Fruit fly (Drosophila melanogaster): ENCODE data around the gene Cds.
A peak's percentile ranks its signal among the peaks of the same experiment; 100 is the strongest.

Cds gene

DNA sequence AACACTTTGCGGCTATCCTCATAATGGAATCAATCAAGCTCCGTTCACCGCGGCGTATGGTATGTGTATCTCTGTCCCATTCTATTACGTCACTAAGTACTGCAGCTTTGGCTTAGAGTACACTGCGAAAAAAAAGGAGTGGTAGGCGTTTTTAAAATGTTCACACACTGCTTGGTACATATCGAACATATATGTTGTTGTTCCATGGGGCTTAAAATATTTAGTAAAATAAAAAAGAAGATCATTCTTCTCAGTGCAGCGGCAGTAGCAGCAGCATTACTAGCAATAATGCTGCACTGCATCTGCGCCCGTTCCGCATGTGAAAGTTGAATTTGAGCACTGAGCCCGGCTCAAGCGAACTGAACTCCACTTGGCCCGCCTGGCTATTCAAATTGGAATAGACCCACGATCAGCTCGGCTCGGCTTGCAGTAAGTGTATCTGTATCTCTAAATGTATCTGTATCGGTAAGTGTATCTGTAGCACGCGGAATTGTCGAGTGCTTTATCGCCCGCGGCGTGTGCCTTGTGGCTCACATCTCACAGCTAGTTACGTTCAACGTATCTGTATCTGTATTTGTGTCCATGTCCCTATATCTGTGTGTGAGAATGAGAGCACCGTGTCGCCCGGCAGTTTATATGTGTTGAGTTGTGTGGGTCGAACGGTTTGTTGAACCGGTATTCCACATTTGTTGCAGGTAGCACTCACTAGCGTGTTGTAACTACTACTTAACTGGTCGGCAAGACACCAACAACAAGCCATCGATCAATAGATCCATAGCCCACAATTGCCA lies 25.8 kb downstream of the Cds start:
- TF ChIP-seq CG33017 (tag; optimal IDR thresholded peaks at IDR 0.05) (no peak), CG7045 (GFP tag; optimal IDR thresholded peaks at IDR 0.05) (peak; percentile 75), tj (GFP tag; optimal IDR thresholded peaks at IDR 0.05) (peak; percentile 16), Mnt (GFP tag; optimal IDR thresholded peaks at IDR 0.05) (no peak), kay (GFP tag; ENCODE audit: borderline replicate concordance) (peak; percentile 4), CG5204 (GFP tag; optimal IDR thresholded peaks at IDR 0.05) (peak; percentile 61)

DNA sequence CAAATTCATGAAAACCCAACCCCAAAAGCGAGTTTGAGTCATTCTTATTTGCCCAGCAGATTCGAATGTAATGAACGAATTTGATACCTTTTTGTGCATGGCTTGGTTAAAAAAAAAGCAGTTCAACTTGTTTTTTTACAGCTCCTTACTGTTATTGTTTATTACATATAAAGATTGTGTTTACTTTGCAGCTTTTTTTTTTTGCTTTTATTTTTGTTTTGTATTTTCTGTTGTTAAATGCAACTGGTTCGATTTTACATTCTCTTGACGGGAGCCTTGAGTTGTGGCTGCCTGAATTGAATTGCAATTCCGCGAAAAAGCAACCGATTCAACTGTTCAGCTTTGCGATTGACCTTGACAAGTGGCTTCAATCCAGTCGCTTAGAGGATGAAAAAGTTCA lies 27.0 kb downstream of the Cds start:
- TF ChIP-seq tj (GFP tag; optimal IDR thresholded peaks at IDR 0.05) (peak; percentile 76), CG1620 (GFP tag; optimal IDR thresholded peaks at IDR 0.05) (no peak)

DNA sequence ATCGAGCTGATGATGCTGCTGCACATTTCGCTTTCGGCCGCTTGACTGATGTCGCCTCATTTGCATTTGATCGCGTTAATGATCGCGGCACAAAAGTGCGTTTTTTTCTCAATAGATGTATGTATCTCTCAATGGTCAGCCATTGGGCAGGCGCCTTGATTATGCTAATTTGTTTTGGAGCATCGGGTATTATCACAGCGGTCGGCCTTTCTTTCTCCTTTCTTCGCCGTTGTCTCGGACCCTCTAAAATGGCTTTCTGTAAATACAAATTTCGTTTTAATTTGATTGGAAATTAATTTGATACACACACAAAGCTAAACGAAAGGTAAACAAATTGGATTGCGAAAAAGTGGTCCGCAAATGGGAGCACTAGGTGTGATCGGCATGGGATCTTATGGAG lies 27.8 kb downstream of the Cds start:
- TF ChIP-seq toe (GFP tag; optimal IDR thresholded peaks at IDR 0.05) (no peak), CG1620 (GFP tag; optimal IDR thresholded peaks at IDR 0.05) (no peak), CG7045 (GFP tag; optimal IDR thresholded peaks at IDR 0.05) (no peak), Hr96 (GFP tag; optimal IDR thresholded peaks at IDR 0.05) (no peak), cic (GFP tag; optimal IDR thresholded peaks at IDR 0.05) (no peak), Crg-1 (GFP tag; optimal IDR thresholded peaks at IDR 0.05) (no peak), CG5204 (GFP tag; optimal IDR thresholded peaks at IDR 0.05) (no peak), CG7101 (tag; optimal IDR thresholded peaks at IDR 0.05) (no peak), CG12768 (GFP tag; optimal IDR thresholded peaks at IDR 0.05) (no peak), Clk (GFP tag; optimal IDR thresholded peaks at IDR 0.05) (no peak), ovo (GFP tag; optimal IDR thresholded peaks at IDR 0.05) (no peak), cnc (optimal IDR thresholded peaks at IDR 0.05) (no peak), bab1 (GFP tag; optimal IDR thresholded peaks at IDR 0.05) (no peak), CG11617 (GFP tag; optimal IDR thresholded peaks at IDR 0.05) (no peak)

DNA sequence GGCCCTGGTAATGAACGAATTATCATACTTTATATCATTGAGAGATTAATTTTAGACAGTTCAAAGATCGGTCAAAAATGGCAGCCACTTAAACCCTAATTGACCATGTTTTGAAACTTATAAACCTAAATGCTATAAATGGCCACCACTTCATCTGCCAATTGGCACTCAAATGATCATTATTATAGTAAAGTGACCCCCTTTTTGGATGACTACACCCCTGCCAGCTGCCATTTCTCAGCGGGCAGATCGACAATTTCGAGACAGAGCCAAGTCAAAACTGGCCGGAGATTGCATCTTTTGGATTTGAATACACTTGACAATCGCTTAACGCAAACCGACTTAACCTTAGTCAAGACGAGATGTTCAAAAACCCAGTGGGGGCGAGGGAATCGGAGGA lies 28.6 kb downstream of the Cds start:
- TF ChIP-seq Clk (GFP tag; optimal IDR thresholded peaks at IDR 0.05) (no peak), CG5204 (GFP tag; optimal IDR thresholded peaks at IDR 0.05) (no peak), kay (GFP tag; ENCODE audit: borderline replicate concordance) (no peak), tj (GFP tag; optimal IDR thresholded peaks at IDR 0.05) (no peak), cnc (optimal IDR thresholded peaks at IDR 0.05) (no peak), CG33017 (tag; optimal IDR thresholded peaks at IDR 0.05) (no peak), cic (GFP tag; optimal IDR thresholded peaks at IDR 0.05) (no peak), Hr96 (GFP tag; optimal IDR thresholded peaks at IDR 0.05) (no peak), CG7101 (tag; optimal IDR thresholded peaks at IDR 0.05) (no peak), CG1620 (GFP tag; optimal IDR thresholded peaks at IDR 0.05) (no peak), CG11617 (GFP tag; optimal IDR thresholded peaks at IDR 0.05) (no peak), toe (GFP tag; optimal IDR thresholded peaks at IDR 0.05) (no peak), pad (GFP tag; optimal IDR thresholded peaks at IDR 0.05) (no peak), bab1 (GFP tag; optimal IDR thresholded peaks at IDR 0.05) (no peak), CG7045 (GFP tag; optimal IDR thresholded peaks at IDR 0.05) (no peak)

DNA sequence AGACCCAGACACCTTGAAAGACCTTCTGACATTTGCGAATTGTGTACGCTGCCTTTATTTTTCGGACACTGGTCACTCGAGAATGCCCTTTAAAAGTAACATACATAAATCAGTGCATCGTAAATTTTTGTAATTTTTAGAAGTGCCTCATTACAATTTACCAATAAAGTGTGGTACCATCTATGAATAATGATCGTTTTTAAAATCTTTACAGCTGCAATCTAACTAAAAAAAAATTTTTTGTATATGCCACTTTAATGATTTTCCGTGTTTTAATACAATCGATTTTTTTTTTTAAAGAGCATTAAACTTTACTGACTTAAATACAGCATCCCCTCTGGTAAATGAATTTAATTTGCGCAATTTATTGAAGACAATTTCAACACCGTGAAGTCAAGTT lies 29.5 kb downstream of the Cds start:
- no peak for TF ChIP-seq CG33017 (tag; optimal IDR thresholded peaks at IDR 0.05)
- no peak for TF ChIP-seq Hr96 (GFP tag; optimal IDR thresholded peaks at IDR 0.05)
- TF ChIP-seq CG11617 (GFP tag; optimal IDR thresholded peaks at IDR 0.05): no peak
- no peak for TF ChIP-seq CG7101 (tag; optimal IDR thresholded peaks at IDR 0.05)
- TF ChIP-seq Crg-1 (GFP tag; optimal IDR thresholded peaks at IDR 0.05): no peak
- TF ChIP-seq Clk (GFP tag; optimal IDR thresholded peaks at IDR 0.05): no peak
- TF ChIP-seq CG12768 (GFP tag; optimal IDR thresholded peaks at IDR 0.05): no peak
- no peak for TF ChIP-seq pad (GFP tag; optimal IDR thresholded peaks at IDR 0.05)
- no peak for TF ChIP-seq Mnt (GFP tag; optimal IDR thresholded peaks at IDR 0.05)
- no peak for TF ChIP-seq kay (GFP tag; ENCODE audit: borderline replicate concordance)
- TF ChIP-seq ovo (GFP tag; optimal IDR thresholded peaks at IDR 0.05): no peak
- no peak for TF ChIP-seq CG7045 (GFP tag; optimal IDR thresholded peaks at IDR 0.05)
- TF ChIP-seq toe (GFP tag; optimal IDR thresholded peaks at IDR 0.05): no peak
- TF ChIP-seq CG14711 (tag; optimal IDR thresholded peaks at IDR 0.05): no peak
- TF ChIP-seq CG1620 (GFP tag; optimal IDR thresholded peaks at IDR 0.05): no peak
- TF ChIP-seq bab1 (GFP tag; optimal IDR thresholded peaks at IDR 0.05): no peak
- no peak for TF ChIP-seq CG5204 (GFP tag; optimal IDR thresholded peaks at IDR 0.05)
- TF ChIP-seq cic (GFP tag; optimal IDR thresholded peaks at IDR 0.05): no peak
- TF ChIP-seq tj (GFP tag; optimal IDR thresholded peaks at IDR 0.05): no peak
- no peak for TF ChIP-seq cnc (optimal IDR thresholded peaks at IDR 0.05)

DNA sequence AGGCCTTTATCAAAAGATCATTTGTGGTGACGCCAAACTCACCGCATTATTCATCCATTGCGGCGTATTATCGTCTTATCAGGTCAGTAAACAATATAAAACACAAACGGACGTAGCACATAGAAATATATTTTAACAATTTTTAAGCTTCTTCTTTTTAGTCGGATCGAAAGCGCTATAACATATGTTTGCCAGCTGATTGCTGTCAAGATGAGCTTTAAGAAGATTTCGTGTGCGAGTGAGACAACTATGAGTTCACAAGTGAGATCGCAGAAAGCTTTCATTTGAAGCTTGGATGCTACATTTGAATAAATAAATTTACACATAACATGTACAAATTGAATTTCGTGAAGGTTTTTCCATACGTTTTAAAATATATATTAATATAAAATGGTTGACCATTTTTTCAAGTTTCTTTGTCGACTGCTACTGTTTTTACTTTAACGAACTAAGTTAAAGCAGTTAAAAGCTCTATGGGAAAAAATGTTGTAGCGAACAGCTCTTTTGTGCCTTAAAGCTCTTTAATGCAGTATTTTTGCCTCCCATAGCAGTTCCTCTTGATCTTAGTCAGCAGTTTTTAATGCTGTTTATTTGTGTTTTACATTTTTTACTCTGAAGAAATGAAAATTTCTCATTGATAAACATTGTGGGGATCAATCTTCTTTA lies 31.3 kb downstream of the Cds start, which contains the start of gene CG42445:
CG42445 (minus strand) TSS at position 186 of the 666 bp plus-strand sequence.
- no peak for TF ChIP-seq toe (GFP tag; optimal IDR thresholded peaks at IDR 0.05)
- TF ChIP-seq CG7045 (GFP tag; optimal IDR thresholded peaks at IDR 0.05): no peak
- no peak for TF ChIP-seq CG5204 (GFP tag; optimal IDR thresholded peaks at IDR 0.05)
- TF ChIP-seq kay (GFP tag; ENCODE audit: borderline replicate concordance): peak; percentile 76
- TF ChIP-seq cic (GFP tag; optimal IDR thresholded peaks at IDR 0.05): no peak
- no peak for TF ChIP-seq CG7101 (tag; optimal IDR thresholded peaks at IDR 0.05)
- TF ChIP-seq CG14711 (tag; optimal IDR thresholded peaks at IDR 0.05): no peak
- TF ChIP-seq pad (GFP tag; optimal IDR thresholded peaks at IDR 0.05): no peak
- no peak for TF ChIP-seq Hr96 (GFP tag; optimal IDR thresholded peaks at IDR 0.05)
- no peak for TF ChIP-seq ovo (GFP tag; optimal IDR thresholded peaks at IDR 0.05)
- TF ChIP-seq Clk (GFP tag; optimal IDR thresholded peaks at IDR 0.05): no peak
- TF ChIP-seq Crg-1 (GFP tag; optimal IDR thresholded peaks at IDR 0.05): no peak
- TF ChIP-seq bab1 (GFP tag; optimal IDR thresholded peaks at IDR 0.05): peak; percentile 49
- no peak for TF ChIP-seq CG11617 (GFP tag; optimal IDR thresholded peaks at IDR 0.05)
- peak; percentile 99 for TF ChIP-seq tj (GFP tag; optimal IDR thresholded peaks at IDR 0.05)
- no peak for TF ChIP-seq CG1620 (GFP tag; optimal IDR thresholded peaks at IDR 0.05)
- TF ChIP-seq Mnt (GFP tag; optimal IDR thresholded peaks at IDR 0.05): no peak
- no peak for TF ChIP-seq CG33017 (tag; optimal IDR thresholded peaks at IDR 0.05)
- no peak for TF ChIP-seq cnc (optimal IDR thresholded peaks at IDR 0.05)
- TF ChIP-seq CG12768 (GFP tag; optimal IDR thresholded peaks at IDR 0.05): no peak
